Worm (Caenorhabditis elegans) whole organism, young adult: ENCODE measurements around the gene F53E2.2.

Experiments
- B0019.2 ChIP-seq: fragments of 200-800 bp; sonication (Bioruptor generic); conservative IDR thresholded peaks from 2 replicates; pipeline ENCODE4 v1.3.6; 2022; ENCODE audit warnings: missing genetic modification reagents, missing genetic modification characterization, missing compliant biosample characterization
- B0336.3 ChIP-seq: fragments of 200-800 bp; sonication (Bioruptor generic); IDR thresholded peaks from 2 replicates; pipeline ENCODE4 v1.3.6; 2022; ENCODE audit warnings: missing genetic modification characterization, missing compliant biosample characterization
- F10E7.11 ChIP-seq: sonication (generic microtip); optimal IDR thresholded peaks from 2 replicates; lab custom pipeline; 2017; ENCODE audit warnings: mild to moderate bottlenecking, missing genetic modification characterization, moderate library complexity, missing compliant biosample characterization
- F49E8.2 ChIP-seq: sonication (generic microtip); optimal IDR thresholded peaks from 3 replicates; lab custom pipeline; 2017; ENCODE audit warnings: missing genetic modification characterization, mild to moderate bottlenecking, missing compliant biosample characterization, antibody characterized with exemption, moderate library complexity; ENCODE audit not compliant: insufficient read depth
- K11D2.4 ChIP-seq: fragments of 200-800 bp; sonication (Bioruptor generic); IDR thresholded peaks from 2 replicates; pipeline ENCODE4 v1.3.6; 2022; ENCODE audit warnings: missing genetic modification reagents, missing genetic modification characterization, missing compliant biosample characterization
- K12H6.12 ChIP-seq: fragments of 200-800 bp; sonication (Bioruptor generic); optimal IDR thresholded peaks from 2 replicates; lab custom pipeline; 2018; ENCODE audit warnings: mild to moderate bottlenecking, missing genetic modification characterization, missing compliant biosample characterization
- Y53F4B.3 ChIP-seq: fragments of 200-800 bp; sonication (Bioruptor generic); IDR thresholded peaks from 2 replicates; pipeline ENCODE4 v1.3.6; 2022; ENCODE audit warnings: missing genetic modification reagents, missing genetic modification characterization, missing compliant biosample characterization
- Y56A3A.18 ChIP-seq: fragments of 200-800 bp; sonication (Bioruptor generic); IDR thresholded peaks from 2 replicates; pipeline ENCODE4 v1.3.6; 2022; ENCODE audit warnings: missing genetic modification reagents, missing genetic modification characterization, missing compliant biosample characterization
- akir-1 ChIP-seq: fragments of 200-800 bp; sonication (Bioruptor generic); optimal IDR thresholded peaks from 2 replicates; lab custom pipeline; 2018; ENCODE audit warnings: mild to moderate bottlenecking, missing genetic modification characterization, moderate library complexity, missing compliant biosample characterization
- aptf-2 ChIP-seq: fragments of 200-800 bp; sonication (Bioruptor generic); conservative IDR thresholded peaks from 2 replicates; pipeline ENCODE4 v1.3.6; 2022; ENCODE audit warnings: missing genetic modification reagents, missing genetic modification characterization, missing compliant biosample characterization
- cebp-1 ChIP-seq, 2 experiments: fragments of 200-800 bp in 1 of 2; sonication (Bioruptor generic) in 1 of 2; sonication (generic microtip) in 1 of 2; IDR thresholded peaks in 1 of 2; optimal IDR thresholded peaks in 1 of 2; 2 replicates each; pipeline versions ENCODE4 v1.3.6 to Lab custom; 2017 to 2022; ENCODE audit warnings: missing compliant biosample characterization in 2 of 2, missing genetic modification characterization in 2 of 2, mild to moderate bottlenecking in 1 of 2, missing genetic modification reagents in 1 of 2, moderate library complexity in 1 of 2
- cebp-2 ChIP-seq: fragments of 200-800 bp; sonication (Bioruptor generic); IDR thresholded peaks from 2 replicates; pipeline ENCODE4 v1.3.6; 2022; ENCODE audit warnings: missing genetic modification characterization, missing compliant biosample characterization
- ceh-27 ChIP-seq: fragments of 200-800 bp; sonication (Bioruptor generic); optimal IDR thresholded peaks from 2 replicates; lab custom pipeline; 2018; ENCODE audit warnings: mild to moderate bottlenecking, missing genetic modification characterization, moderate library complexity, missing compliant biosample characterization
- ceh-40 ChIP-seq: fragments of 200-800 bp; sonication (Bioruptor generic); IDR thresholded peaks from 2 replicates; pipeline ENCODE4 v1.3.6; 2022; ENCODE audit warnings: missing genetic modification characterization, missing compliant biosample characterization
- ceh-79 ChIP-seq: sonication (generic microtip); optimal IDR thresholded peaks from 2 replicates; lab custom pipeline; 2017; ENCODE audit warnings: mild to moderate bottlenecking, missing genetic modification characterization, missing compliant biosample characterization
- chd-7 ChIP-seq: sonication (generic microtip); optimal IDR thresholded peaks from 2 replicates; lab custom pipeline; 2016; ENCODE audit warnings: mild to moderate bottlenecking, missing genetic modification characterization, moderate library complexity, missing compliant biosample characterization
- dpff-1 ChIP-seq: sonication (generic microtip); optimal IDR thresholded peaks from 2 replicates; lab custom pipeline; 2017; ENCODE audit warnings: mild to moderate bottlenecking, missing genetic modification characterization, missing compliant biosample characterization
- efl-1 ChIP-seq: fragments of 150-350 bp; optimal IDR thresholded peaks from 2 replicates; lab custom pipeline; 2014; ENCODE audit warnings: missing biosample characterization, missing genetic modification reagents, missing genetic modification characterization
- ekl-4 ChIP-seq: fragments of 200-800 bp; sonication (Bioruptor generic); IDR thresholded peaks from 2 replicates; pipeline ENCODE4 v1.3.6; 2022; ENCODE audit warnings: missing genetic modification reagents, missing genetic modification characterization, missing compliant biosample characterization
- him-1 ChIP-seq: sonication (generic microtip); optimal IDR thresholded peaks from 2 replicates; lab custom pipeline; 2016; ENCODE audit warnings: missing genotype, missing genetic modification reagents, missing genetic modification characterization, missing compliant biosample characterization
- hrde-1 ChIP-seq: sonication (generic microtip); optimal IDR thresholded peaks from 2 replicates; lab custom pipeline; 2016; ENCODE audit warnings: missing genetic modification characterization, mild to moderate bottlenecking, missing compliant biosample characterization, moderate library complexity, missing genotype, missing genetic modification reagents, borderline replicate concordance
- hsf-1 ChIP-seq: fragments of 200-800 bp; sonication (Bioruptor generic); IDR thresholded peaks from 2 replicates; pipeline ENCODE4 v1.3.6; 2022; ENCODE audit warnings: missing genetic modification reagents, missing genetic modification characterization, missing compliant biosample characterization
- let-526 ChIP-seq: fragments of 200-800 bp; sonication (Bioruptor generic); IDR thresholded peaks from 2 replicates; pipeline ENCODE4 v1.3.6; 2022; ENCODE audit warnings: missing genetic modification reagents, missing genetic modification characterization, missing compliant biosample characterization
- let-607 ChIP-seq, 2 experiments: fragments of 200-800 bp in 1 of 2; sonication (Bioruptor generic) in 1 of 2; sonication (generic microtip) in 1 of 2; optimal IDR thresholded peaks; 2 replicates each; lab custom pipeline; 2016 to 2018; ENCODE audit warnings: mild to moderate bottlenecking in 2 of 2, missing compliant biosample characterization in 2 of 2, missing genetic modification characterization in 2 of 2, moderate library complexity in 2 of 2, missing genotype in 1 of 2
- lin-40 ChIP-seq: sonication (generic microtip); optimal IDR thresholded peaks from 2 replicates; lab custom pipeline; 2016; ENCODE audit warnings: missing genetic modification characterization, mild to moderate bottlenecking, missing compliant biosample characterization, missing genotype, missing genetic modification reagents
- lsl-1 ChIP-seq: fragments of 200-800 bp; sonication (Bioruptor generic); optimal IDR thresholded peaks from 2 replicates; lab custom pipeline; 2018; ENCODE audit warnings: mild to moderate bottlenecking, missing genetic modification characterization, moderate library complexity, missing compliant biosample characterization
- madf-3 ChIP-seq: fragments of 200-800 bp; sonication (Bioruptor generic); IDR thresholded peaks from 2 replicates; pipeline ENCODE4 v1.3.6; 2022; ENCODE audit warnings: missing genetic modification reagents, missing genetic modification characterization, missing compliant biosample characterization
- madf-6 ChIP-seq: fragments of 200-800 bp; sonication (Bioruptor generic); IDR thresholded peaks from 2 replicates; pipeline ENCODE4 v1.3.6; 2022; ENCODE audit warnings: missing genetic modification reagents, missing genetic modification characterization, missing compliant biosample characterization
- madf-8 ChIP-seq: fragments of 200-800 bp; sonication (Bioruptor generic); conservative IDR thresholded peaks from 2 replicates; pipeline ENCODE4 v1.3.6; 2022; ENCODE audit warnings: missing genetic modification reagents, missing genetic modification characterization, missing compliant biosample characterization
- mel-28 ChIP-seq: sonication (generic microtip); optimal IDR thresholded peaks from 2 replicates; lab custom pipeline; 2016; ENCODE audit warnings: borderline replicate concordance, mild to moderate bottlenecking, missing genetic modification characterization, missing compliant biosample characterization
- nfya-2 ChIP-seq: fragments of 200-800 bp; sonication (Bioruptor generic); IDR thresholded peaks from 2 replicates; pipeline ENCODE4 v1.3.6; 2022; ENCODE audit warnings: missing genetic modification reagents, missing genetic modification characterization, missing compliant biosample characterization
- nfyb-1 ChIP-seq: fragments of 200-800 bp; sonication (Bioruptor generic); IDR thresholded peaks from 2 replicates; pipeline ENCODE4 v1.3.6; 2022; ENCODE audit warnings: missing genetic modification reagents, missing genetic modification characterization, missing compliant biosample characterization
- nhr-80 ChIP-seq: sonication (generic microtip); optimal IDR thresholded peaks from 2 replicates; lab custom pipeline; 2016; ENCODE audit warnings: missing genetic modification characterization, missing compliant biosample characterization
- nhr-90 ChIP-seq: sonication (generic microtip); optimal IDR thresholded peaks from 2 replicates; lab custom pipeline; 2016; ENCODE audit warnings: missing genotype, mild to moderate bottlenecking, missing genetic modification characterization, missing compliant biosample characterization
- pbrm-1 ChIP-seq: fragments of 200-800 bp; sonication (Bioruptor generic); IDR thresholded peaks from 2 replicates; pipeline ENCODE4 v1.3.6; 2022; ENCODE audit warnings: missing genetic modification reagents, missing genetic modification characterization, missing compliant biosample characterization
- rcor-1 ChIP-seq: fragments of 200-800 bp; sonication (Bioruptor generic); IDR thresholded peaks from 2 replicates; pipeline ENCODE4 v1.3.6; 2022; ENCODE audit warnings: missing genetic modification reagents, missing genetic modification characterization, missing compliant biosample characterization
- rpc-1 ChIP-seq, 2 experiments: fragments of 150-350 bp in 1 of 2; sonication (generic microtip) in 1 of 2; optimal IDR thresholded peaks; 2 replicates each; lab custom pipeline; 2014 to 2018; ENCODE audit warnings: missing biosample characterization in 1 of 2, missing genetic modification characterization in 1 of 2, missing genetic modification reagents in 1 of 2, missing genotype in 1 of 2
- tlf-1 ChIP-seq: fragments of 200-800 bp; sonication (Bioruptor generic); optimal IDR thresholded peaks from 2 replicates; lab custom pipeline; 2018; ENCODE audit warnings: mild to moderate bottlenecking, missing genetic modification characterization, missing compliant biosample characterization
- unc-62 ChIP-seq: fragments of 150-350 bp; optimal IDR thresholded peaks from 2 replicates; lab custom pipeline; 2014; ENCODE audit warnings: missing biosample characterization, missing genetic modification reagents, missing genetic modification characterization
- ztf-18 ChIP-seq: sonication (generic microtip); optimal IDR thresholded peaks from 2 replicates; lab custom pipeline; 2016; ENCODE audit warnings: missing genotype, mild to moderate bottlenecking, missing genetic modification characterization, missing compliant biosample characterization
- ztf-28 ChIP-seq: fragments of 200-800 bp; sonication (Bioruptor generic); IDR thresholded peaks from 2 replicates; pipeline ENCODE4 v1.3.6; 2022; ENCODE audit warnings: missing genetic modification reagents, missing genetic modification characterization, missing compliant biosample characterization
- ztf-3 ChIP-seq: fragments of 200-800 bp; sonication (Bioruptor generic); optimal IDR thresholded peaks from 2 replicates; lab custom pipeline; 2018; ENCODE audit warnings: mild to moderate bottlenecking, missing genetic modification characterization, missing compliant biosample characterization

F53E2.2 gene

DNA sequence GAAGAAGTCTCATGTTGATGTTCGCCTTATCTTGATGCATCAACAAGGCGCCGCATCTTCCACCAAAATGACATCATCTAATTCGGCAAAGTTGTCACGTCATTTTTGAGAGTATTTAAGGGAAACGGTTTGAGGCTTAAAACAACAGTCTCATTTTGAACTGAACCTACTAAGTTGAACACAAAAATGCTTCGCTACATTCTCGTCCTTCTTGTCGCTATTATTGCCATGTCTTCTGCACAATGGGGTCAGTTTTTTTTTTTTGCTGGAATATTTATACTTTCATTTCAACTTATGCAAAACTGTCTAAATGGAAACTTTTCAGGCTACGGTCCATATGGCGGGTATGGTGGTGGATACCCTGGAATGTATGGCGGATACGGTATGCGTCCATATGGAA lies 27.8 kb upstream of the F53E2.2 start, which contains the start of gene cnc-4:
Gene cnc-4 (plus strand): TSS at position 117 of the 400 bp plus-strand sequence.
- TF ChIP-seq lsl-1 (no peak), let-526 (no peak), rcor-1 (GFP tag; lab: Robert Waterston, UW) (no peak), ekl-4 (GFP tag; lab: Robert Waterston, UW) (no peak), Y53F4B.3 (no peak), rpc-1 (optimal IDR thresholded peaks at IDR 0.05; lab: Kevin White, UChicago) (no peak), rpc-1 (tag; optimal IDR thresholded peaks at IDR 0.05; lab: Kevin White, UChicago) (no peak), F10E7.11 (tag; lab: Kevin White, UChicago) (no peak), let-607 (tag; optimal IDR thresholded peaks at IDR 0.05; lab: Kevin White, UChicago) (no peak)

DNA sequence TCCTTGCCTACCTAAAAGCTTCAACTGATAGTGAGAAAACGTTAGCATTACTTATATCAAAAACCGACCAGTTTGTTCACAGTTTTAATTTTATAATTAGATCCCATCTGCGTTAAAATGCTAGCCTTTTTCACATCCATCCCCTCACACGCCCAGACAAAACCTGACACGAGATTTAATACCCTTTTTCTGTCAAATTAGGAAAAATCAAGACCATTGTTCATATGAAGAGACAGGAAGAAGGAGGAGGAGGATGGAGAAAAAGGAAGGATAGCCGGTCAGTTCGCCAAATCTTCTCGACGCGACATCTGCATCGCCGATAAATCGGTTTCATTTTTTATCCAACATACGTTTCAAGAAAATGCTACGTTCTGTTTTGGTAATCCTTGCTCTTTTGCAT lies 27.2 kb upstream of the F53E2.2 start, which contains the start of gene cnc-3:
Gene cnc-3 (plus strand): TSS at position 281 of the 400 bp plus-strand sequence.
- TF ChIP-seq nfyb-1 (0 out of 2 replicates have a peak, but pooled peaks have one; percentile 45), B0019.2 (GFP tag; lab: Robert Waterston, UW) (no peak)

DNA sequence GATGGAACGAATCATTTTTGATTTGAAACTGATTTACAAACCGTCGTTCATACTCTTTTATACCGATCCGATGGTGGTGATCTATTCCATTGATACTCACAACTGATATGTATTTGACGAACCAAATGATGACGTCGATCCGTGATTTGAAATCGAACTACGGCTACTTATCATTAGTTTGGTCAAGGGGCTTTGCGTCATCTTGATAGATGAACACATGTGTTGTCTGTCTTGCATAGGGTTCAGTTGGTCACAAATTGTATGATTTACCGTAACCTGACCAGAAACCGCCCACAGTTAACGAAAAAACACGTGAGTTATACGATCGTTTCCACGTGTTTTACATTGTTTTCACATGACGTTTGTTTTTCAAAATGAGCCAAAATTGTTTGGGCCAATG lies 24.7 kb upstream of the F53E2.2 start, which contains the start of gene cnc-2:
Gene cnc-2 (minus strand): TSS at position 24 of the 400 bp plus-strand sequence.
- TF ChIP-seq ztf-18 (tag; lab: Kevin White, UChicago) (no peak), chd-7 (tag; lab: Kevin White, UChicago) (no peak), madf-8 (GFP tag; lab: Robert Waterston, UW) (no peak), madf-3 (GFP tag; lab: Robert Waterston, UW) (no peak), nfya-2 (no peak), lin-40 (tag; lab: Kevin White, UChicago) (no peak), unc-62 (GFP tag; lab: Kevin White, UChicago) (no peak), Y53F4B.3 (no peak), tlf-1 (no peak), nfyb-1 (no peak), ztf-28 (GFP tag; lab: Robert Waterston, UW) (no peak), ceh-79 (no peak), nhr-90 (no peak), ceh-40 (GFP tag; lab: Robert Waterston, UW) (no peak), Y56A3A.18 (no peak)
- TF ChIP-seq, all 124 proteins: peak for 0

DNA sequence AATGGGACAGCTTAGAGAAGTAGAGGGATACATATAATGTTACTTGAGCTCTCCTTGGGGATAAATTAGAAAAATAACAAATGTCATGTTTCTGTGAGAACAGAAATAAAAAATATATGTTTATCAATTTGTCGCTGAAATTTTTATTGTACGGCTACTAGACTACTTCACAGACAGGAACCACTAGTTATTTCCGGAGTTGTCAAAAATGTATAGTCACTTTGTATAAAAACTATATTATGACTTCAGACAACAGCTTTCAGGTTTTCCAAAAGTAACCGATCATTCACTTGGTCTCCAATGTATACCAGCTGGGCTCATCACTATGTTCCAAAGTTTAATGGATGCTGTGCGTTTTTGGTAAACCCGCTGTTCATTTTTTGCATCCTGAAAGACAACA lies 23.6 kb upstream of the F53E2.2 start, which contains the start of gene srj-23:
Gene srj-23 (plus strand): TSS at position 301 of the 400 bp plus-strand sequence.
- TF ChIP-seq pbrm-1 (GFP tag; lab: Robert Waterston, UW) (no peak), him-1 (tag; lab: Kevin White, UChicago) (no peak), ztf-18 (tag; lab: Kevin White, UChicago) (no peak), hrde-1 (tag; lab: Kevin White, UChicago) (no peak), F49E8.2 (tag; lab: Kevin White, UChicago) (no peak), aptf-2 (GFP tag; lab: Robert Waterston, UW) (no peak)

DNA sequence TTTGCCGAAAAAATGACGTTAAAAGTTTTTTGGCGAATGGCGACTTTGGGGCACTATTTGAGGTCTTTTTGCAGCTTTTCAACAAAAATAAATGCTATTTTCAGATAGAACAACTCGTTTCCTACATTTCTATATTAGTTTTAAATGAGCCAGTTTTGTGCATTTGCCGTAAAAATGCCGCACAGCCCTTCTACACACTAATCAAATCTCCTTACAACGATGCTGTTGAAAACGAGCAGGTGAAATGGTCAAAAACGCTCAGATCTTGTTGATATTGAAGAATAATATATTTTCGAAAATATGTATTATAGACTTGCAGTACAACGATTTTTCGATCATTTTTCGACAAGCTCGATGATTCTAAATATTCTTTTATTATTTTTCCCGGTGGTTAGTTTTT lies 20.1 kb upstream of the F53E2.2 start, which contains the start of gene chil-14:
Gene chil-14 (plus strand): TSS at position 301 of the 400 bp plus-strand sequence.
- no peak for TF ChIP-seq ceh-27 (GFP tag; lab: Kevin White, UChicago)
- no peak for TF ChIP-seq dpff-1 (tag; lab: Kevin White, UChicago)
- no peak for TF ChIP-seq K11D2.4 (GFP tag; lab: Robert Waterston, UW)
- TF ChIP-seq cebp-1 (GFP tag; IDR thresholded peaks at IDR 0.05; lab: Robert Waterston, UW): no peak
- TF ChIP-seq cebp-1 (tag; optimal IDR thresholded peaks at IDR 0.05; lab: Kevin White, UChicago): no peak
- TF ChIP-seq Y53F4B.3: no peak
- TF ChIP-seq ztf-3 (GFP tag; lab: Kevin White, UChicago): no peak
- no peak for TF ChIP-seq mel-28 (tag; lab: Kevin White, UChicago)
- no peak for TF ChIP-seq hsf-1
- TF ChIP-seq efl-1: no peak
- no peak for TF ChIP-seq madf-6 (GFP tag; lab: Robert Waterston, UW)
- no peak for TF ChIP-seq cebp-2
- TF ChIP-seq akir-1 (GFP tag; lab: Kevin White, UChicago): no peak
- no peak for TF ChIP-seq B0019.2 (GFP tag; lab: Robert Waterston, UW)
- no peak for TF ChIP-seq nhr-80
- TF ChIP-seq K12H6.12 (tag; lab: Kevin White, UChicago): no peak
- no peak for TF ChIP-seq B0336.3 (GFP tag; lab: Robert Waterston, UW)
